Worm (Caenorhabditis elegans) whole organism, L2 larva: ENCODE measurements around the gene C02F12.5.

Experiments
- alr-1 ChIP-seq: fragments of 150-350 bp; optimal IDR thresholded peaks from 2 replicates; lab custom pipeline; 2014; ENCODE audit warnings: missing biosample characterization, missing genetic modification characterization
- elt-1 ChIP-seq: fragments of 150-350 bp; optimal IDR thresholded peaks from 2 replicates; lab custom pipeline; 2014; ENCODE audit warnings: missing biosample characterization, missing genetic modification characterization
- fos-1 ChIP-seq: fragments of 150-350 bp; optimal IDR thresholded peaks from 2 replicates; lab custom pipeline; 2014; ENCODE audit warnings: missing biosample characterization, missing genetic modification characterization
- lsy-2 ChIP-seq, 2 experiments: fragments of 150-350 bp in 1 of 2; sonication (generic microtip) in 1 of 2; optimal IDR thresholded peaks; 2 replicates each; lab custom pipeline; 2014 to 2017; ENCODE audit warnings: missing biosample characterization in 2 of 2, missing genetic modification characterization in 2 of 2
- ztf-11 ChIP-seq: sonication (generic microtip); optimal IDR thresholded peaks from 2 replicates; lab custom pipeline; 2017; ENCODE audit warnings: missing biosample characterization, missing genetic modification characterization

- TF ChIP-seq elt-1 (tag; lab: Kevin White, UChicago): no peak
- TF ChIP-seq ztf-11 (tag; lab: Kevin White, UChicago): no peak
- TF ChIP-seq lsy-2 (tag; optimal IDR thresholded peaks at IDR 0.05; lab: Kevin White, UChicago): no peak
- TF ChIP-seq fos-1 (tag; lab: Kevin White, UChicago): no peak
- no peak for TF ChIP-seq alr-1
These were observed 34.4 kb upstream of the C02F12.5 start for ce11 chrX:3706319-3706718.
